Worm (Caenorhabditis elegans) whole organism, young adult: ENCODE measurements around the gene dct-12.

Experiments used
- F23B12.7 ChIP-seq: sonication (generic microtip); optimal IDR thresholded peaks from 2 replicates; lab custom pipeline; 2017; ENCODE audit warnings: missing genetic modification characterization, mild to moderate bottlenecking, missing compliant biosample characterization, antibody characterized with exemption, moderate library complexity; ENCODE audit not compliant: insufficient read depth
- attf-3 ChIP-seq: fragments of 200-800 bp; sonication (Bioruptor generic); conservative IDR thresholded peaks from 2 replicates; pipeline ENCODE4 v1.3.6; 2022; ENCODE audit warnings: missing genetic modification reagents, missing genetic modification characterization, missing compliant biosample characterization
- ceh-58 ChIP-seq: fragments of 200-800 bp; sonication (Bioruptor generic); IDR thresholded peaks from 2 replicates; pipeline ENCODE4 v1.3.6; 2022; ENCODE audit warnings: missing genetic modification characterization, missing compliant biosample characterization
- lin-40 ChIP-seq: sonication (generic microtip); optimal IDR thresholded peaks from 2 replicates; lab custom pipeline; 2016; ENCODE audit warnings: missing genetic modification characterization, mild to moderate bottlenecking, missing compliant biosample characterization, missing genotype, missing genetic modification reagents
- nfya-1 ChIP-seq: sonication (generic microtip); optimal IDR thresholded peaks from 2 replicates; lab custom pipeline; 2017; ENCODE audit warnings: antibody characterized with exemption, missing compliant biosample characterization, missing genetic modification characterization, borderline replicate concordance; ENCODE audit not compliant: insufficient read depth
- nfya-2 ChIP-seq: fragments of 200-800 bp; sonication (Bioruptor generic); IDR thresholded peaks from 2 replicates; pipeline ENCODE4 v1.3.6; 2022; ENCODE audit warnings: missing genetic modification reagents, missing genetic modification characterization, missing compliant biosample characterization
- nhr-90 ChIP-seq: sonication (generic microtip); optimal IDR thresholded peaks from 2 replicates; lab custom pipeline; 2016; ENCODE audit warnings: missing genotype, mild to moderate bottlenecking, missing genetic modification characterization, missing compliant biosample characterization

DNA sequence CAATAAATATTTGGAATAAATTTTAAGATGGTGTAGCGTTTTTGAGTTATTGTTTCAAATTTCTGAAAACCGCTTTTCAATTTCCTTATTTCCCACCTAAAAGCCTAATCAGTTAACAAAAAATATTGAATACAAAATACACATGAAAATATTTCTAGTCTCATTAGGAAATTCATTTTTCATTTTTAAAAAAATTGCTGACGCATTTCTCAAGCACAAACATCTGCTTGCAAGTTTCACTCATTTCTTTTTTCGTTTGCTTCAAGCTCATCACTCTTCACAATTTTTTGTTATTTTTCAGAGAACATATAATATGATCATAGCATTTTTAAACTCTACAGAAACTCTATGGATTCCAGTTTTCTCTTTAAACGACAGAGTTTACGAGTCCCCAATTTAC, 44.3 kb downstream of the dct-12 start, which contains the start of gene sre-41:
- TF ChIP-seq lin-40 (tag; lab: Kevin White, UChicago) (no peak), nfya-2 (GFP tag; lab: Robert Waterston, UW) (no peak), nfya-1 (tag; lab: Kevin White, UChicago) (no peak), F23B12.7 (no peak), ceh-58 (GFP tag; lab: Robert Waterston, UW) (no peak), attf-3 (GFP tag; lab: Robert Waterston, UW) (no peak), nhr-90 (tag; lab: Kevin White, UChicago) (no peak)
